Worm (Caenorhabditis elegans) whole organism, L4/young adult: ENCODE measurements around the gene clec-221.

Experiments used
- W03F9.2 ChIP-seq: fragments of 150-350 bp; optimal IDR thresholded peaks from 2 replicates; lab custom pipeline; 2014; ENCODE audit warnings: missing biosample characterization, missing genetic modification characterization
- dao-5 ChIP-seq: sonication (generic microtip); optimal IDR thresholded peaks from 2 replicates; lab custom pipeline; 2016; ENCODE audit warnings: missing genotype, missing genetic modification characterization, moderate library complexity, missing compliant biosample characterization
- him-1 ChIP-seq: sonication (generic microtip); optimal IDR thresholded peaks from 2 replicates; lab custom pipeline; 2016; ENCODE audit warnings: missing genotype, missing genetic modification reagents, missing genetic modification characterization, missing compliant biosample characterization

Gene clec-221

ce11 chrV:10954334-10954733 is at the start of gene clec-221:
TSS of gene clec-221 (minus strand) at chrV:10954434.
- TF ChIP-seq him-1 (tag; lab: Kevin White, UChicago) = no peak
- no peak for TF ChIP-seq dao-5 (tag; lab: Kevin White, UChicago)
- TF ChIP-seq W03F9.2 (tag; lab: Kevin White, UChicago) = no peak

DNA sequence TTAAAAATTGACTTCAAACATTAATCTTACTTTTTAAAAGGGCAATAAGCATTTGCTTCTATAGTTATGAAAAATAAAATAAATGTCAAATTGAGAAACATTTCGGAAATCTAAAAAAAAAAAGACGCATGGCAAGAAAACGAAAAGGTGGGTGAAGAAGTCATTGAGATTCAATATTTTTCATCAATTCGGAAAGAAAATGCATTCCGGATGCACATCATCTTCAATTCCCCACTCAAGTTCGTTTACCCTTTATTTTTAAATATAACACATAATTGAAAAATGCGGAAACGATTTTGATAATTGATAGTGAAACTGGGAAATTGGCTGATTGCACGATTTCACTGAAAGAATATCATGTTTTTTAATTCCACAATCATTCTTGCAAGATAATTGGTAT is 48.2 kb upstream of the clec-221 start, which contains the start of gene F53B7.4:
Gene F53B7.4 (minus strand): TSS at position 101 of the 400 bp plus-strand sequence.
- TF ChIP-seq him-1 (tag; lab: Kevin White, UChicago) (no peak), dao-5 (tag; lab: Kevin White, UChicago) (no peak), W03F9.2 (tag; lab: Kevin White, UChicago) (no peak)

DNA sequence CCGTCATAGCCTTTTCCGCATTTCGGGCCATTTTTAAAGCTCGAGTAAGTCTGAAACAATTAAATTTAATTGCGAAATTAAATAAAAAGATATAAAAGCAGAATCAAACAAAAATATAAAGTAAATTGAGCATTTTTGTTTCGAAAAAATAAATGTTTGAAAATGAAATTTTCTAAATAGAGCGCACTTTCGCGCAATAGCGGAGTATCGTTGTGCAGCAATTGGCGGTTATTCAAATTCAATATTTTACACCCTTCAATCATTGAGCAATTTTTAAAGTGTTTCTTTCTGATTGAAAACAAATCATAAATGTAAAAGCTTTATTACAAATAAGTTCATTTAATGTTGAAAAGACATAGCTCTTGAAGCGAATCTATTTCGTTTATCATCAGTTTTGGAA is 46.4 kb upstream of the clec-221 start, which contains the start of gene isy-1:
Gene isy-1 (minus strand): TSS at position 50 of the 400 bp plus-strand sequence.
- TF ChIP-seq W03F9.2 (tag; lab: Kevin White, UChicago) (peak; percentile 59), him-1 (tag; lab: Kevin White, UChicago) (no peak)

ce11 chrV:10998797-10999196 is 44.6 kb upstream of the clec-221 start, which contains the start of gene F53B7.7:
TSS of gene F53B7.7 (plus strand) at chrV:10999097.
- TF ChIP-seq dao-5 (tag; lab: Kevin White, UChicago) (no peak), him-1 (tag; lab: Kevin White, UChicago) (no peak), W03F9.2 (tag; lab: Kevin White, UChicago) (no peak)

DNA sequence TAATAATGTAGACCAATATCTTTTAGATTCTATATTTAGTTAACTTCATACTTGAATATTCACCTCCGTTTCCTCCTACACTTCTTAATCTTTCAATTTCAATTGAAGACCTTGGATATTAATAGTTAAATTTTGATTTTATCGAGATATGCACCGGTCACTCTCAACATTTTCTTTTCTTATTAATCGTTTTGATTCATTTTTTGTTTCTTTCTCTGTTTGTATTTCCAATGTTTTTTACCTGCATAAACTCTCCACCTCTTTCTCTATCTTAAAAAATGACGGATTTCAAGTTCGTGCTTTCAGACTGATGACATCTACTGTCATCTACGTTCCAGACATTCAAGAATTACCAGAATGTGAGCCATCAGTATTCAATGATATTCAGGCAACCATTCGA is 37.6 kb upstream of the clec-221 start, which contains the start of gene frpr-9:
Gene frpr-9 (plus strand): TSS at position 301 of the 400 bp plus-strand sequence.
- no peak for TF ChIP-seq W03F9.2 (tag; lab: Kevin White, UChicago)
- no peak for TF ChIP-seq him-1 (tag; lab: Kevin White, UChicago)
- TF ChIP-seq dao-5 (tag; lab: Kevin White, UChicago) = no peak

DNA sequence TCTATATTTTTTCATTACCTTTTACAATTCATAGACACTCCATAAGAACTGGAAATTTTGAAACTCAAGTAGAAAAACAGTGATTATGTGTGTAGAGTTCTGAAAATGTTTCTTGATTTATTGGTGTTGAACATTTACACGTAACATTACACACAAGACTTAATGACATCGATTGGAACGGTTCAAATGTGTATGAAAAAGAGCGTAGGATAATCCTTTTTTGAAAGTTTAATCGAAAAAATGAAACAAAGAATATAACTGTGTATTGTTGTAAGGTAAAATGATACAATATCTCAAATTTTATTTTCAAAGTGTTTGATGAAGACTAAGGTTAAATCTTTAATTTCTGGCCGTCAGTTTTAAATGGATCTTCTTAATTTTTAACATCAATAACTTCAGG is 26.9 kb upstream of the clec-221 start, which contains the start of gene fig-1:
Gene fig-1 (minus strand): TSS at position 101 of the 400 bp plus-strand sequence.
- TF ChIP-seq dao-5 (tag; lab: Kevin White, UChicago) = no peak
- TF ChIP-seq W03F9.2 (tag; lab: Kevin White, UChicago) = no peak
- no peak for TF ChIP-seq him-1 (tag; lab: Kevin White, UChicago)

DNA sequence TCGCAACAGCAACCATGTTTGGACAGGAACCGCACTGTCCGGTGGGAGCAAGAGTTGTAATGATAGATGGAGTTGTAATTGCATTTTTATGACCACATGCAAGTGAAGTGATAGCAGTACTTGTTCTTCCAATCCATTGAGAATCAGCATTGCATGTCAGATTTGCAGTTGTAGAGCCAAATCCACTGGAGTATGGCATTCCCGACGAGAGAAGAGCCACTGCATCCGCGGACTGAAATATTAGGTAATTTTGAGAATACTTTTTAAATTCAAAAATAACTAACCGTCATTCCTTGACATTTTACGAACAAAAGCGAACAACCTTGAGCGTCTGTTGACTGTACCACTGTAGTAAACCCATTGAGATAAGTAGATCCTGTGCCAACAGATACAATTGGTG is 20.9 kb upstream of the clec-221 start:
- no peak for TF ChIP-seq him-1 (tag; lab: Kevin White, UChicago)
- no peak for TF ChIP-seq W03F9.2 (tag; lab: Kevin White, UChicago)
- no peak for TF ChIP-seq dao-5 (tag; lab: Kevin White, UChicago)

DNA sequence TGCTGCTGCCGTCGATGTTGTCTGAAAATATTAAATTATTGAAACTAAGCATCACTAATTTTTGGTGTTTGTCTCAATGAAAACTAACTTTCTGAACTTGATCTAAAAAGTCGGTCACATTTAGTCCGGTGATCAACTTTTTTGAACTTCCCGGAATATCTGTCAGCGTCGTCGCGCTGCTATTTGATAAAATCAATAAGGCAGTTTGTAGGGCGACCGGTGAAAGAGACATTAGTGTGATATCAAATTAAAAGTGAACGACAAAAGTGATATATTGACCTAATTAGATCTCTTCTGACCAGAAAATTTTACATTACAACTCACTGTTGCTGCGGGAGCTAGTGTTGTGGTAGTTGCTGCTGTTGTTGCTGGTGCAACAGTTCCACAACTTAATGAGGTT is 16.7 kb upstream of the clec-221 start:
- TF ChIP-seq dao-5 (tag; lab: Kevin White, UChicago) = no peak
- TF ChIP-seq W03F9.2 (tag; lab: Kevin White, UChicago) = no peak
- no peak for TF ChIP-seq him-1 (tag; lab: Kevin White, UChicago)

DNA sequence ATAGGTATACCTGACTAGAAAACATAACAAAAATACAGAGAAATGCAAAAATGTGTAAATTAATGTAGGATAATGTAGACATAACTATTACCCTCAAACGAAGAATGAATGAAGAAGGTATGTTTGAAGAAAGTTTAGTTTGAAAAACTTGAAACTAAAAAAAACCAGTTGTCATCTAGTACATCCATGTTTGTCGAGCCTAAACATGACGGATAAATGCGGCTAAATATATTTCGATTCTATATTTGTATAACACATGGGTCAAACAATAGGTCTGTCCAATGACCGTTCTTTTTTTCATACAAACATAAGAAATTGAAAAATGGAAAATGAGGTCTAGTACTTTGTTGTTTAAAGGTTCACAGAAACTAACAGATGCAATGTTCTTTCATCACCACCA is 15.8 kb upstream of the clec-221 start, which contains the start of gene F17C11.22:
Gene F17C11.22 (minus strand): TSS at position 101 of the 400 bp plus-strand sequence.
- TF ChIP-seq dao-5 (tag; lab: Kevin White, UChicago) (no peak), him-1 (tag; lab: Kevin White, UChicago) (no peak), W03F9.2 (tag; lab: Kevin White, UChicago) (no peak)

- TF ChIP-seq W03F9.2 (tag; lab: Kevin White, UChicago) = no peak
- no peak for TF ChIP-seq him-1 (tag; lab: Kevin White, UChicago)
- TF ChIP-seq dao-5 (tag; lab: Kevin White, UChicago) = no peak
These were observed 13.5 kb upstream of the clec-221 start for ce11 chrV:10967594-10968273.

DNA sequence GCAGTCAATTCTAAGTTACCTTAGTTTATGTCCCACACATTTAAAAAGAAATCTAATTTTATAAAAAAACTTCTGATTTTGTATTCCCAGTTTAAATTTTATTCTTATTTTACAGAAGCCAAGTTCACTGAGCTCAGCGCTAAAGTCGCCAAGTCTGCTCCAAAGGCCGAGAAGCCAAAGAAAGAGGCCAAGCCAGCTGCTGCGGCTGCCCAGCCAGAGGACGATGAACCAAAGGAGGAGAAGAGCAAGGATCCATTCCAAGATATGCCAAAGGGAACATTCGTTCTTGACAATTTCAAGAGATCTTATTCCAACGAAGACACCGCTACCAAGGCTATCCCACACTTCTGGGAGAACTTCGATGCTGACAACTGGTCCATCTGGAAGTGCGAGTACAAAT is 12.6 kb upstream of the clec-221 start:
- TF ChIP-seq him-1 (tag; lab: Kevin White, UChicago) (no peak), dao-5 (tag; lab: Kevin White, UChicago) (no peak), W03F9.2 (tag; lab: Kevin White, UChicago) (no peak)

DNA sequence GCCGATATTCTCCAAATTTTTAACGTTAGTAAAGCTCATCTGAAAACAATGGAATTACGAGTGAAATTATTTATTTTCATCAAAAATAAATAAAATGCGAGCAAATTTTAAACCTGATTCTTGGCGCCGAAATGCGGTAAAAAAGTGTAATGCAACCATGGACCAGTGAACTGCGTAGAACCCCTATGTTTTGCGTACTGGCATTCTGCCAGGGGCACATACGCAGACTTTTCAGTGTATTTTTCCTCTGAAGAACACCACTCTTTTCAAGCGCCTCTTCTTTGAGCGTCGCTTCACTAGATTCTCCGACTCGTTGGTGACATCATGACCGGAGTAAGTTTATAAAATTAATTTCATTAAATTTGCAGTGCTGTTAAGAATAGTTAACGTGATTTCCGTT is 11.3 kb upstream of the clec-221 start, which contains the start of the genes ctf-4 and eef-1G:
Gene ctf-4 (minus strand): TSS at position 39 of the 400 bp plus-strand sequence.
Gene eef-1G (plus strand): TSS at position 219 of the 400 bp plus-strand sequence.
- no peak for TF ChIP-seq dao-5 (tag; lab: Kevin White, UChicago)
- TF ChIP-seq W03F9.2 (tag; lab: Kevin White, UChicago) = peak; percentile 97
- TF ChIP-seq him-1 (tag; lab: Kevin White, UChicago) = peak; percentile 89

ce11 chrV:10961448-10961870 is 7.2 kb upstream of the clec-221 start:
- TF ChIP-seq dao-5 (tag; lab: Kevin White, UChicago) (no peak), him-1 (tag; lab: Kevin White, UChicago) (peak; percentile 73), W03F9.2 (tag; lab: Kevin White, UChicago) (peak; percentile 42)
